Worm (Caenorhabditis elegans) whole organism, mixed stage, embryonic: Measurements from ENCODE around the gene F16F9.4.

ENCODE experiments used
- mep-1 ChIP-seq: fragments of 150-350 bp; optimal IDR thresholded peaks from 2 replicates; lab custom pipeline; 2017; ENCODE audit warnings: missing biosample characterization, missing genetic modification reagents, missing genetic modification characterization, inconsistent platforms
- pha-4 ChIP-seq: fragments of 150-350 bp; optimal IDR thresholded peaks from 2 replicates; lab custom pipeline; 2018; ENCODE audit warnings: missing biosample characterization, missing genetic modification reagents, missing genetic modification characterization
- unc-62 ChIP-seq: fragments of 150-350 bp; optimal IDR thresholded peaks from 2 replicates; lab custom pipeline; 2014; ENCODE audit warnings: missing biosample characterization, missing genetic modification reagents, missing genetic modification characterization

DNA sequence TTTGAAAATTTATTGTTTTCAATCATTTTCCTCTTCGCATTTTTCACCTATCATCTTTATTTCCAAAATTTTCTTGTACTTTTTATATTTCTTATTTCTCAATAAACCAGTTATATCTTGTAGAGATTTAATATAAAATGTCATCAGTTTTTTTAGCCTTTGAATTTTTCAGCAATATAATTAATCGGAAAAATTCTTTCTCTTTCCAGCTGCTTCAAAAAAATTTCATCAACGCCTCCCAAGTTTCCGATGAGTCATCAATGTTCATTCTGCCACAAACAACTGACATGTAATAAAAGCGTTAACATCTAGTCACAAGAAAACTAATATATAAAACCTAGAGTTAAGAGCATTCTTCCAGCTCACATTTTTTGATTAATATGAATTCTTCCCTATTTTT lies 50.0 kb downstream of the F16F9.4 start, which contains the start of gene F08F1.4:
- TF ChIP-seq pha-4 (tag; lab: Kevin White, UChicago) (no peak), mep-1 (no peak), unc-62 (GFP tag; lab: Kevin White, UChicago) (no peak)
